Worm (Caenorhabditis elegans) whole organism, young adult: Measurements from ENCODE around the gene B0228.9.
A peak's percentile ranks its signal among the peaks of the same experiment; 100 is the strongest.

ENCODE experiments used
- Y95B8A.8 ChIP-seq: fragments of 200-800 bp; sonication (Bioruptor generic); IDR thresholded peaks from 2 replicates; pipeline ENCODE4 v1.3.6; 2022; ENCODE audit warnings: missing genetic modification reagents, missing genetic modification characterization, missing compliant biosample characterization
- ZK185.1 ChIP-seq: sonication (generic microtip); optimal IDR thresholded peaks from 2 replicates; lab custom pipeline; 2016; ENCODE audit warnings: mild to moderate bottlenecking, missing genetic modification characterization, missing compliant biosample characterization; ENCODE audit not compliant: poor library complexity, severe bottlenecking
- aptf-2 ChIP-seq: fragments of 200-800 bp; sonication (Bioruptor generic); conservative IDR thresholded peaks from 2 replicates; pipeline ENCODE4 v1.3.6; 2022; ENCODE audit warnings: missing genetic modification reagents, missing genetic modification characterization, missing compliant biosample characterization
- aptf-3 ChIP-seq: fragments of 200-800 bp; sonication (Bioruptor generic); IDR thresholded peaks from 2 replicates; pipeline ENCODE4 v1.3.6; 2022; ENCODE audit warnings: missing genetic modification characterization, missing compliant biosample characterization
- athp-1 ChIP-seq: sonication (generic microtip); optimal IDR thresholded peaks from 2 replicates; lab custom pipeline; 2017; ENCODE audit warnings: mild to moderate bottlenecking, missing genetic modification characterization, missing compliant biosample characterization
- cebp-1 ChIP-seq, 2 experiments: fragments of 200-800 bp in 1 of 2; sonication (Bioruptor generic) in 1 of 2; sonication (generic microtip) in 1 of 2; IDR thresholded peaks in 1 of 2; optimal IDR thresholded peaks in 1 of 2; 2 replicates each; pipeline versions ENCODE4 v1.3.6 to Lab custom; 2017 to 2022; ENCODE audit warnings: missing compliant biosample characterization in 2 of 2, missing genetic modification characterization in 2 of 2, mild to moderate bottlenecking in 1 of 2, missing genetic modification reagents in 1 of 2, moderate library complexity in 1 of 2
- ceh-79 ChIP-seq: sonication (generic microtip); optimal IDR thresholded peaks from 2 replicates; lab custom pipeline; 2017; ENCODE audit warnings: mild to moderate bottlenecking, missing genetic modification characterization, missing compliant biosample characterization
- die-1 ChIP-seq: sonication (generic microtip); optimal IDR thresholded peaks from 2 replicates; lab custom pipeline; 2016; ENCODE audit warnings: missing genotype, mild to moderate bottlenecking, missing genetic modification characterization, missing compliant biosample characterization
- dox-1 ChIP-seq: fragments of 200-800 bp; sonication (Bioruptor generic); IDR thresholded peaks from 2 replicates; pipeline ENCODE4 v1.3.6; 2022; ENCODE audit warnings: missing genetic modification reagents, missing genetic modification characterization, missing compliant biosample characterization
- gei-17 ChIP-seq: fragments of 200-800 bp; sonication (Bioruptor generic); optimal IDR thresholded peaks from 2 replicates; lab custom pipeline; 2018; ENCODE audit warnings: mild to moderate bottlenecking, missing genetic modification characterization, missing compliant biosample characterization
- hlh-26 ChIP-seq: fragments of 200-800 bp; sonication (Bioruptor generic); conservative IDR thresholded peaks from 2 replicates; pipeline ENCODE4 v1.3.6; 2022; ENCODE audit warnings: missing genetic modification reagents, missing genetic modification characterization, missing compliant biosample characterization
- hrde-1 ChIP-seq: sonication (generic microtip); optimal IDR thresholded peaks from 2 replicates; lab custom pipeline; 2016; ENCODE audit warnings: missing genetic modification characterization, mild to moderate bottlenecking, missing compliant biosample characterization, moderate library complexity, missing genotype, missing genetic modification reagents, borderline replicate concordance
- let-526 ChIP-seq: fragments of 200-800 bp; sonication (Bioruptor generic); IDR thresholded peaks from 2 replicates; pipeline ENCODE4 v1.3.6; 2022; ENCODE audit warnings: missing genetic modification reagents, missing genetic modification characterization, missing compliant biosample characterization
- lin-35 ChIP-seq, 3 experiments: fragments of 150-350 bp in 2 of 3; sonication (generic microtip) in 1 of 3; optimal IDR thresholded peaks; 2 replicates each; lab custom pipeline; 2014 to 2018; ENCODE audit warnings: missing biosample characterization in 3 of 3, missing genetic modification characterization in 3 of 3, missing genetic modification reagents in 3 of 3
- lir-1 ChIP-seq: fragments of 200-800 bp; sonication (Bioruptor generic); conservative IDR thresholded peaks from 2 replicates; pipeline ENCODE4 v1.3.6; 2022; ENCODE audit warnings: missing genetic modification reagents, missing genetic modification characterization, missing compliant biosample characterization
- madf-10 ChIP-seq: sonication (generic microtip); optimal IDR thresholded peaks from 2 replicates; lab custom pipeline; 2016; ENCODE audit warnings: mild to moderate bottlenecking, missing genetic modification characterization, missing compliant biosample characterization
- mcd-1 ChIP-seq: fragments of 200-800 bp; sonication (Bioruptor generic); IDR thresholded peaks from 2 replicates; pipeline ENCODE4 v1.3.6; 2022; ENCODE audit warnings: missing genetic modification reagents, missing genetic modification characterization, missing compliant biosample characterization
- nhr-27 ChIP-seq: fragments of 200-800 bp; sonication (Bioruptor generic); optimal IDR thresholded peaks from 2 replicates; lab custom pipeline; 2018; ENCODE audit warnings: mild to moderate bottlenecking, missing genetic modification characterization, moderate library complexity, missing compliant biosample characterization
- sdz-38 ChIP-seq: sonication (generic microtip); optimal IDR thresholded peaks from 2 replicates; lab custom pipeline; 2016; ENCODE audit warnings: missing genotype, missing genetic modification characterization, missing compliant biosample characterization
- snpc-1.1 ChIP-seq: sonication (generic microtip); optimal IDR thresholded peaks from 2 replicates; lab custom pipeline; 2017; ENCODE audit warnings: missing genetic modification characterization, mild to moderate bottlenecking, missing compliant biosample characterization, antibody characterized with exemption, moderate library complexity, missing genotype, missing genetic modification reagents; ENCODE audit not compliant: insufficient read depth
- snpc-4 ChIP-seq, 5 experiments: fragments of 150-350 bp in 1 of 5; sonication (generic microtip) in 4 of 5; optimal IDR thresholded peaks; 2 replicates each; lab custom pipeline; 2014 to 2018; ENCODE audit warnings: missing genetic modification characterization in 5 of 5, missing biosample characterization in 3 of 5, antibody characterized with exemption in 2 of 5, mild to moderate bottlenecking in 2 of 5, missing compliant biosample characterization in 2 of 5, missing genotype in 2 of 5, moderate library complexity in 2 of 5, missing genetic modification reagents in 1 of 5
- zim-3 ChIP-seq: sonication (generic microtip); optimal IDR thresholded peaks from 2 replicates; lab custom pipeline; 2017; ENCODE audit warnings: mild to moderate bottlenecking, missing genetic modification characterization, moderate library complexity, missing compliant biosample characterization

Gene B0228.9

ce11 chrII:7719039-7719438, 44.4 kb downstream of the B0228.9 start:
- no peak for TF ChIP-seq Y95B8A.8 (GFP tag; lab: Robert Waterston, UW)
- no peak for TF ChIP-seq snpc-1.1 (tag; lab: Kevin White, UChicago)
- no peak for TF ChIP-seq die-1 (tag; lab: Kevin White, UChicago)
- TF ChIP-seq, all 124 proteins: peak for 0

ce11 chrII:7718491-7718890, 45.0 kb downstream of the B0228.9 start, which contains the start of gene cpna-5:
cpna-5 (minus strand) TSS chrII:7718591.
- no peak for TF ChIP-seq dox-1 (GFP tag; lab: Robert Waterston, UW)
- TF ChIP-seq sdz-38 (tag; lab: Kevin White, UChicago) = no peak
- TF ChIP-seq mcd-1 (GFP tag; lab: Robert Waterston, UW) = no peak
- no peak for TF ChIP-seq let-526 (GFP tag; lab: Robert Waterston, UW)
- TF ChIP-seq madf-10 (tag; lab: Kevin White, UChicago) = no peak
- no peak for TF ChIP-seq hrde-1 (tag; lab: Kevin White, UChicago)
- no peak for TF ChIP-seq athp-1 (tag; lab: Kevin White, UChicago)
- TF ChIP-seq snpc-4 (GFP tag; optimal IDR thresholded peaks at IDR 0.05; lab: Kevin White, UChicago) = no peak
- no peak for TF ChIP-seq snpc-4 (tag; optimal IDR thresholded peaks at IDR 0.05; lab: Kevin White, UChicago)
- TF ChIP-seq, all 124 proteins: peak for 0

DNA sequence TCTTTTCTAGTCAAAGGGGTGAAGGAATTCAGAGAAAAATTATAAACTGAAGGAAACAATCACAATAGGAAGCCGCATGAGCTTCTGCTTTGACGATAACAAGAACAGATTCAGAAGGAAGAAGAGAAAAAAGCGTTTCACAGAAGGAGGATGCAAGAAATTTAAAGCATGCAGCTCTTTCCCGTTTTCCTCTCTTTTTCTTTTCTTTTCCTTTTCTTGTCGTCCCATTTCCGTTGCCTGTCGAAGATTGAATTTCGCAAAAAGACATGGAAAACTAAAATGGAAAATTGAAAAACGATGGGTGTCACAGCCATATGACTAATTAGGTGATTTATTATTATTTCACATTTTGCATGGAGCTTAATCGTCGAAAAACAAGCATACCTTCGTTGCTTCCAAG, 47.4 kb downstream of the B0228.9 start:
- no peak for TF ChIP-seq ZK185.1 (tag; lab: Kevin White, UChicago)
- no peak for TF ChIP-seq aptf-2 (GFP tag; lab: Robert Waterston, UW)
- TF ChIP-seq hlh-26 (GFP tag; lab: Robert Waterston, UW) = no peak
- TF ChIP-seq nhr-27 (tag; lab: Kevin White, UChicago) = no peak
- no peak for TF ChIP-seq aptf-3 (GFP tag; lab: Robert Waterston, UW)
- TF ChIP-seq ceh-79 = no peak

- TF ChIP-seq zim-3 (tag; lab: Kevin White, UChicago) = no peak
- no peak for TF ChIP-seq gei-17 (GFP tag; lab: Kevin White, UChicago)
- TF ChIP-seq lir-1 (GFP tag; lab: Robert Waterston, UW) = no peak
- peak in 1 of 3 experiments; percentile 26 for TF ChIP-seq lin-35 (GFP tag; optimal IDR thresholded peaks at IDR 0.05; lab: Kevin White, UChicago)
- TF ChIP-seq cebp-1 (GFP tag; IDR thresholded peaks at IDR 0.05; lab: Robert Waterston, UW) = no peak
- peak; percentile 45 for TF ChIP-seq cebp-1 (tag; optimal IDR thresholded peaks at IDR 0.05; lab: Kevin White, UChicago)
Measured at ce11 chrII:7714614-7715186, 48.8 kb downstream of the B0228.9 start.
